Worm (Caenorhabditis elegans) whole organism, early embryonic: ENCODE measurements around the gene T05C3.2.

Experiments
- B0310.2 ChIP-seq: sonication (generic microtip); optimal IDR thresholded peaks from 2 replicates; lab custom pipeline; 2016; ENCODE audit warnings: mild to moderate bottlenecking, missing genetic modification characterization, missing compliant biosample characterization
- F13C5.2 ChIP-seq: sonication (generic microtip); optimal IDR thresholded peaks from 2 replicates; lab custom pipeline; 2017; ENCODE audit warnings: mild to moderate bottlenecking, missing genetic modification characterization, inconsistent platforms, missing compliant biosample characterization
- aly-1 ChIP-seq: sonication (generic microtip); optimal IDR thresholded peaks from 2 replicates; lab custom pipeline; 2016; ENCODE audit warnings: missing genetic modification characterization, missing compliant biosample characterization
- ama-1 ChIP-seq: fragments of 150-350 bp; optimal IDR thresholded peaks from 2 replicates; lab custom pipeline; 2014
- ceh-13 ChIP-seq: fragments of 200-800 bp; sonication (Bioruptor generic); optimal IDR thresholded peaks from 2 replicates; lab custom pipeline; 2018; ENCODE audit warnings: mild to moderate bottlenecking, missing genetic modification characterization, missing compliant biosample characterization
- ceh-36 ChIP-seq: sonication (generic microtip); optimal IDR thresholded peaks from 2 replicates; lab custom pipeline; 2016; ENCODE audit warnings: missing genetic modification characterization, inconsistent platforms, missing compliant biosample characterization
- ets-7 ChIP-seq: sonication (generic microtip); optimal IDR thresholded peaks from 2 replicates; lab custom pipeline; 2016; ENCODE audit warnings: missing genotype, missing genetic modification characterization, missing compliant biosample characterization
- flt-1 ChIP-seq: fragments of 200-800 bp; sonication (Bioruptor generic); IDR thresholded peaks from 2 replicates; pipeline ENCODE4 v1.3.6; 2022; ENCODE audit warnings: missing genetic modification characterization, missing compliant biosample characterization
- hmbx-1 ChIP-seq: sonication (generic microtip); optimal IDR thresholded peaks from 2 replicates; lab custom pipeline; 2016; ENCODE audit warnings: mild to moderate bottlenecking, missing genetic modification characterization, missing compliant biosample characterization
- hmg-4 ChIP-seq: fragments of 200-800 bp; sonication (Bioruptor generic); optimal IDR thresholded peaks from 2 replicates; lab custom pipeline; 2018; ENCODE audit warnings: mild to moderate bottlenecking, missing genetic modification characterization, missing compliant biosample characterization
- hnd-1 ChIP-seq: sonication (generic microtip); optimal IDR thresholded peaks from 2 replicates; lab custom pipeline; 2016; ENCODE audit warnings: missing genetic modification characterization, missing compliant biosample characterization
- pes-1 ChIP-seq: fragments of 200-800 bp; sonication (Bioruptor generic); IDR thresholded peaks from 2 replicates; pipeline ENCODE4 v1.3.6; 2022; ENCODE audit warnings: missing genetic modification reagents, missing genetic modification characterization, missing compliant biosample characterization
- scrt-1 ChIP-seq: fragments of 200-800 bp; sonication (Bioruptor generic); IDR thresholded peaks from 2 replicates; pipeline ENCODE4 v1.3.6; 2022; ENCODE audit warnings: missing genetic modification characterization, missing compliant biosample characterization
- sea-1 ChIP-seq: fragments of 200-800 bp; sonication (Bioruptor generic); conservative IDR thresholded peaks from 2 replicates; pipeline ENCODE4 v1.3.6; 2022; ENCODE audit warnings: missing genetic modification characterization, missing compliant biosample characterization
- tbx-11 ChIP-seq: fragments of 200-800 bp; sonication (Bioruptor generic); IDR thresholded peaks from 2 replicates; pipeline ENCODE4 v1.3.6; 2022; ENCODE audit warnings: missing genetic modification characterization, missing compliant biosample characterization
- tbx-37 ChIP-seq: fragments of 200-800 bp; sonication (Bioruptor generic); conservative IDR thresholded peaks from 2 replicates; pipeline ENCODE4 v1.3.6; 2022; ENCODE audit warnings: missing genetic modification reagents, missing genetic modification characterization, missing compliant biosample characterization
- tra-4 ChIP-seq: sonication (generic microtip); optimal IDR thresholded peaks from 2 replicates; lab custom pipeline; 2017; ENCODE audit warnings: missing genetic modification characterization, missing compliant biosample characterization

The T05C3.2 gene

ce11 chrV:5493447-5493846 is at the start of gene T05C3.2:
Gene T05C3.2 (plus strand): TSS chrV:5493747.
- TF ChIP-seq B0310.2 (tag; lab: Kevin White, UChicago) (no peak), scrt-1 (GFP tag; lab: Robert Waterston, UW) (no peak), ceh-36 (no peak), sea-1 (no peak), F13C5.2 (tag; lab: Kevin White, UChicago) (no peak), ceh-13 (GFP tag; lab: Kevin White, UChicago) (no peak), ama-1 (lab: Kevin White, UChicago) (no peak), pes-1 (GFP tag; lab: Robert Waterston, UW) (no peak), tra-4 (tag; lab: Kevin White, UChicago) (no peak), hmbx-1 (tag; lab: Kevin White, UChicago) (no peak), aly-1 (no peak), flt-1 (GFP tag; lab: Robert Waterston, UW) (no peak), hmg-4 (GFP tag; lab: Kevin White, UChicago) (no peak), tbx-37 (GFP tag; lab: Robert Waterston, UW) (no peak), tbx-11 (GFP tag; lab: Robert Waterston, UW) (no peak), hnd-1 (tag; lab: Kevin White, UChicago) (no peak)

ce11 chrV:5444037-5444436 is 49.5 kb upstream of the T05C3.2 start:
- TF ChIP-seq pes-1 (GFP tag; lab: Robert Waterston, UW) (no peak), sea-1 (no peak), ets-7 (tag; lab: Kevin White, UChicago) (no peak), tbx-11 (GFP tag; lab: Robert Waterston, UW) (no peak), tbx-37 (GFP tag; lab: Robert Waterston, UW) (no peak), hmg-4 (GFP tag; lab: Kevin White, UChicago) (no peak), ceh-13 (GFP tag; lab: Kevin White, UChicago) (no peak), F13C5.2 (tag; lab: Kevin White, UChicago) (no peak), hmbx-1 (tag; lab: Kevin White, UChicago) (no peak), B0310.2 (tag; lab: Kevin White, UChicago) (no peak)

- no peak for TF ChIP-seq sea-1
- no peak for TF ChIP-seq flt-1 (GFP tag; lab: Robert Waterston, UW)
- TF ChIP-seq pes-1 (GFP tag; lab: Robert Waterston, UW): no peak
- no peak for TF ChIP-seq tbx-37 (GFP tag; lab: Robert Waterston, UW)
- no peak for TF ChIP-seq B0310.2 (tag; lab: Kevin White, UChicago)
- no peak for TF ChIP-seq ets-7 (tag; lab: Kevin White, UChicago)
Measured at ce11 chrV:5445839-5446238, 47.7 kb upstream of the T05C3.2 start, which contains the start of gene F08F3.1. Gene F08F3.1 (plus strand): TSS chrV:5446139.

ce11 chrV:5447057-5447456 is 46.5 kb upstream of the T05C3.2 start:
- TF ChIP-seq tbx-11 (GFP tag; lab: Robert Waterston, UW) (no peak), flt-1 (GFP tag; lab: Robert Waterston, UW) (no peak), aly-1 (no peak), pes-1 (GFP tag; lab: Robert Waterston, UW) (no peak), ama-1 (lab: Kevin White, UChicago) (no peak), tra-4 (tag; lab: Kevin White, UChicago) (no peak), F13C5.2 (tag; lab: Kevin White, UChicago) (no peak), ets-7 (tag; lab: Kevin White, UChicago) (no peak), ceh-36 (no peak), scrt-1 (GFP tag; lab: Robert Waterston, UW) (no peak), hnd-1 (tag; lab: Kevin White, UChicago) (no peak), ceh-13 (GFP tag; lab: Kevin White, UChicago) (no peak), sea-1 (no peak), hmbx-1 (tag; lab: Kevin White, UChicago) (no peak), tbx-37 (GFP tag; lab: Robert Waterston, UW) (no peak), hmg-4 (GFP tag; lab: Kevin White, UChicago) (no peak)

ce11 chrV:5450742-5451141 is 42.8 kb upstream of the T05C3.2 start:
- TF ChIP-seq tbx-37 (GFP tag; lab: Robert Waterston, UW) (no peak), tbx-11 (GFP tag; lab: Robert Waterston, UW) (no peak), pes-1 (GFP tag; lab: Robert Waterston, UW) (no peak), B0310.2 (tag; lab: Kevin White, UChicago) (no peak), sea-1 (no peak), aly-1 (no peak), hmbx-1 (tag; lab: Kevin White, UChicago) (no peak), hmg-4 (GFP tag; lab: Kevin White, UChicago) (no peak), F13C5.2 (tag; lab: Kevin White, UChicago) (no peak), ets-7 (tag; lab: Kevin White, UChicago) (no peak), ceh-13 (GFP tag; lab: Kevin White, UChicago) (no peak), scrt-1 (GFP tag; lab: Robert Waterston, UW) (no peak), hnd-1 (tag; lab: Kevin White, UChicago) (no peak), ama-1 (lab: Kevin White, UChicago) (no peak), flt-1 (GFP tag; lab: Robert Waterston, UW) (no peak), tra-4 (tag; lab: Kevin White, UChicago) (no peak), ceh-36 (no peak)

- no peak for TF ChIP-seq ceh-36
- TF ChIP-seq pes-1 (GFP tag; lab: Robert Waterston, UW): no peak
- TF ChIP-seq hmbx-1 (tag; lab: Kevin White, UChicago): no peak
- TF ChIP-seq aly-1: no peak
- TF ChIP-seq tbx-37 (GFP tag; lab: Robert Waterston, UW): no peak
- no peak for TF ChIP-seq ets-7 (tag; lab: Kevin White, UChicago)
- TF ChIP-seq tbx-11 (GFP tag; lab: Robert Waterston, UW): no peak
- TF ChIP-seq F13C5.2 (tag; lab: Kevin White, UChicago): no peak
- TF ChIP-seq hmg-4 (GFP tag; lab: Kevin White, UChicago): no peak
- TF ChIP-seq ceh-13 (GFP tag; lab: Kevin White, UChicago): no peak
- TF ChIP-seq B0310.2 (tag; lab: Kevin White, UChicago): no peak
- no peak for TF ChIP-seq ama-1 (lab: Kevin White, UChicago)
Measured at ce11 chrV:5453615-5454014, 39.9 kb upstream of the T05C3.2 start, which contains the start of gene glc-3. Gene glc-3 (minus strand): TSS chrV:5453715.

- TF ChIP-seq pes-1 (GFP tag; lab: Robert Waterston, UW) (no peak), B0310.2 (tag; lab: Kevin White, UChicago) (no peak), hmg-4 (GFP tag; lab: Kevin White, UChicago) (no peak), tbx-37 (GFP tag; lab: Robert Waterston, UW) (no peak), flt-1 (GFP tag; lab: Robert Waterston, UW) (no peak), sea-1 (no peak), F13C5.2 (tag; lab: Kevin White, UChicago) (no peak), hmbx-1 (tag; lab: Kevin White, UChicago) (no peak), hnd-1 (tag; lab: Kevin White, UChicago) (no peak), tbx-11 (GFP tag; lab: Robert Waterston, UW) (no peak), scrt-1 (GFP tag; lab: Robert Waterston, UW) (no peak), ceh-13 (GFP tag; lab: Kevin White, UChicago) (no peak), tra-4 (tag; lab: Kevin White, UChicago) (no peak), ceh-36 (no peak), ama-1 (lab: Kevin White, UChicago) (no peak), ets-7 (tag; lab: Kevin White, UChicago) (no peak), aly-1 (no peak)
Measured at ce11 chrV:5454955-5455354, 38.6 kb upstream of the T05C3.2 start.
